Fruit fly (Drosophila melanogaster) whole organism, adult: ENCODE results near the gene Or92a.

Experiments
- CG5204 ChIP-seq: fragments of 200-800 bp; sonication (Bioruptor generic); optimal IDR thresholded peaks from 2 replicates; lab custom pipeline; 2016; ENCODE audit warnings: missing biosample characterization, missing genetic modification characterization
- Crg-1 ChIP-seq: fragments of 200-800 bp; sonication (Bioruptor generic); optimal IDR thresholded peaks from 2 replicates; lab custom pipeline; 2016; ENCODE audit warnings: missing biosample characterization, missing genetic modification characterization
- bab1 ChIP-seq: fragments of 200-800 bp; sonication (Bioruptor generic); optimal IDR thresholded peaks from 3 replicates; lab custom pipeline; 2019; ENCODE audit warnings: missing biosample characterization, mild to moderate bottlenecking, missing genetic modification characterization, moderate library complexity

DNA sequence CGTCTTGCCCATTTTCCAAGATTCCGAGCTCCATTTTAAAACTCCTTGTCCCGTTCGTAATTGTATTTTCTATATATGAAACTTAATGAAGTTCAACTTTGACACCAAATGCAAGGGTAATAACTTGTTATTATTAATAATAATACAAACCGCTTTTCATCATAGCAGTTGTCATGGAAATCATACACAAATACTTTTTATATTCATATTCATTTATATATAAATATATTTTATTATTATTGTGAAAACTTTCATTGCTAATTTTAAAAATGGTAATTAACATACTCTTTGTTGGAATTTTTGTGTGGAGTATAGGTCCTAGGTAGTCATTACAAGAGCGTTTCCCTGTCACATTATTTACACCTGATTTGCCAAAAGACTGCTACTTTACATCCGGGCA is 2.7 kb upstream of the Or92a start, which contains the start of gene CG46441:
- TF ChIP-seq CG5204 (GFP tag; lab: Kevin White, UChicago) (no peak), bab1 (GFP tag; lab: Kevin White, UChicago) (no peak), Crg-1 (GFP tag; lab: Kevin White, UChicago) (no peak)
